Fruit fly (Drosophila melanogaster) whole organism, prepupa: ENCODE data around the gene CG42579.
"Not testable (repeated sequence)": the region's sequence is repeated elsewhere in the genome, so short reads cannot be mapped to it uniquely, and the experiment has no call there.

Source experiments
- CG8119 ChIP-seq: fragments of 200-800 bp; sonication (Bioruptor generic); IDR thresholded peaks from 3 replicates; pipeline ENCODE4 v1.3.6; 2022; ENCODE audit warnings: missing biosample characterization, missing genetic modification characterization
- Sox15 ChIP-seq: fragments of 200-800 bp; sonication (Bioruptor generic); optimal IDR thresholded peaks from 3 replicates; lab custom pipeline; 2016; ENCODE audit warnings: missing biosample characterization, missing genetic modification characterization
- cyc ChIP-seq: fragments of 200-800 bp; sonication (Bioruptor generic); optimal IDR thresholded peaks from 3 replicates; lab custom pipeline; 2016; ENCODE audit warnings: missing biosample characterization, missing genetic modification characterization
- eg ChIP-seq: fragments of 200-800 bp; sonication (Bioruptor generic); IDR thresholded peaks from 3 replicates; pipeline ENCODE4 v1.3.6; 2022; ENCODE audit warnings: missing biosample characterization, missing genetic modification characterization
- lz ChIP-seq: fragments of 200-800 bp; sonication (Bioruptor generic); optimal IDR thresholded peaks from 3 replicates; lab custom pipeline; 2016; ENCODE audit warnings: missing biosample characterization, missing genetic modification characterization

DNA sequence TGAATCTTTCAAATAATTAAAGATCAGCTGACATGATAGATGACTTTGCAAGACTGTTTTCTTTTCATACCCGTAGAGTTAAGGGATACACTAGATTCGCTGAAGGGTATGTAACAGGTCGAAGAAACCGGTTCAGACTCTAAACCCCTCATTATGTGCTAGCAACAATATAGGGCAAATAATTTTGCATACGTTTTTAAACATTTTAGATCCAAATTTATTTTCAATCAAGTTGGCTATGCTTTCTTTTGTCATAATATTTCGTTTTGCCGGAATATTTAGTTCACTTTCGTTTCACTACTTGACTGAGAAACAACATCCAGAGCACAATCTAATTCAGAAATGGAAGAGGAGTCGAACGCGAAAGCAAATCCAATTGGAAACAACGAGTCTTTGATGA lies 46.6 kb downstream of the CG42579 start, which contains the start of gene CG42580:
- TF ChIP-seq Sox15; eg (GFP tag; lab: Robert Waterston, UW); CG8119; cyc (GFP tag; lab: Kevin White, UChicago); lz (GFP tag; lab: Kevin White, UChicago): not testable (repeated sequence)
